Worm (Caenorhabditis elegans) whole organism, late embryonic: Measurements from ENCODE around the gene ins-14.

Experiments
- K09A11.1 ChIP-seq: sonication (generic microtip); optimal IDR thresholded peaks from 2 replicates; lab custom pipeline; 2017; ENCODE audit warnings: antibody characterized with exemption, mild to moderate bottlenecking, missing genetic modification characterization, missing compliant biosample characterization; ENCODE audit not compliant: insufficient read depth
- ceh-24 ChIP-seq: sonication (generic microtip); optimal IDR thresholded peaks from 2 replicates; lab custom pipeline; 2016; ENCODE audit warnings: mild to moderate bottlenecking, missing genetic modification characterization, missing compliant biosample characterization
- ceh-31 ChIP-seq: sonication (generic microtip); optimal IDR thresholded peaks from 2 replicates; lab custom pipeline; 2016; ENCODE audit warnings: missing genetic modification characterization, missing compliant biosample characterization
- dmd-4 ChIP-seq: sonication (generic microtip); optimal IDR thresholded peaks from 2 replicates; lab custom pipeline; 2016; ENCODE audit warnings: borderline replicate concordance, missing genetic modification characterization, missing compliant biosample characterization
- ets-4 ChIP-seq: sonication (generic microtip); optimal IDR thresholded peaks from 2 replicates; lab custom pipeline; 2016; ENCODE audit warnings: missing genetic modification characterization, missing compliant biosample characterization
- hlh-13 ChIP-seq: fragments of 200-800 bp; sonication (Bioruptor generic); optimal IDR thresholded peaks from 2 replicates; lab custom pipeline; 2018; ENCODE audit warnings: mild to moderate bottlenecking, missing genetic modification characterization, missing compliant biosample characterization
- hlh-6 ChIP-seq: sonication (generic microtip); optimal IDR thresholded peaks from 2 replicates; lab custom pipeline; 2016; ENCODE audit warnings: missing genotype, missing genetic modification characterization, missing compliant biosample characterization
- npax-4 ChIP-seq: sonication (generic microtip); optimal IDR thresholded peaks from 2 replicates; lab custom pipeline; 2016; ENCODE audit warnings: missing genetic modification characterization, missing compliant biosample characterization
- pha-2 ChIP-seq: sonication (generic microtip); optimal IDR thresholded peaks from 2 replicates; lab custom pipeline; 2017; ENCODE audit warnings: mild to moderate bottlenecking, missing genetic modification characterization, missing compliant biosample characterization
- pha-4 ChIP-seq: fragments of 150-350 bp; optimal IDR thresholded peaks from 2 replicates; lab custom pipeline; 2018; ENCODE audit warnings: missing biosample characterization, missing genetic modification reagents, missing genetic modification characterization
- sox-2 ChIP-seq: fragments of 200-800 bp; sonication (Bioruptor generic); IDR thresholded peaks from 2 replicates; pipeline ENCODE4 v1.3.6; 2022; ENCODE audit warnings: missing genetic modification reagents, missing genetic modification characterization, missing compliant biosample characterization
- tbx-2 ChIP-seq: sonication (generic microtip); optimal IDR thresholded peaks from 2 replicates; lab custom pipeline; 2016; ENCODE audit warnings: missing genetic modification characterization, missing compliant biosample characterization

DNA sequence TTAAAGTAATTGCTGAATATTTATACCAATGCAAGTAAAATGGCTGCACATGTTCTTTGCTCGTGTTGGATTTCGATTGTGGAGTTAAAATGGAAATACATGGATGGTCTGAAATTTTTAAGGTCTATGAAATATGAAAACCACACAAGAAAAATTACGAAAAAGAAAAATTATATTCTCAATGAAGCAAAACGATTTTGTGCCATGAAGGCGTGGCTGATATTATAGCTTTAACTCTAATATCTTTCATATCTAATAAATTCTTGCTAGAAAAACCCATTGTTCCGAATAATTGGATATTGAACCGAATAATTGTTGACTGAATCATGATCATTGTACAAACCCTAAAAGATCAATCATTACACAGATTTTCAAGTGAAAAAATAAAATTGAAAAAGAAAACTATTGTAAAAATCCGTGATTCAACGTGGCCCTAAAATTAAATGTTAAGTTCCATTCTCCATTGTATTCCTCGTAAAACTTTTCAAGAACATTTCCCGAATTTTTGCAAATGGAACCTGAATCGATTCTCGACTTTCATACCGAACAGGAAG, 9.1 kb upstream of the ins-14 start, which contains the start of the genes srx-95 and fis-1:
- TF ChIP-seq hlh-6 (tag; lab: Kevin White, UChicago) (no peak), ets-4 (tag; lab: Kevin White, UChicago) (no peak), tbx-2 (tag; lab: Kevin White, UChicago) (no peak), hlh-13 (GFP tag; lab: Kevin White, UChicago) (no peak), sox-2 (no peak), ceh-31 (tag; lab: Kevin White, UChicago) (no peak), dmd-4 (tag; lab: Kevin White, UChicago) (no peak), K09A11.1 (tag; lab: Kevin White, UChicago) (no peak), pha-2 (no peak), pha-4 (no peak), ceh-24 (tag; lab: Kevin White, UChicago) (no peak), npax-4 (tag; lab: Kevin White, UChicago) (no peak)
